Fruit fly (Drosophila melanogaster) Kc167 (cell line): ENCODE data around the gene Ptpmeg.

Experiments used
- Myc ChIP-seq: fragments of >200 bp; optimal IDR thresholded peaks from 2 replicates; lab custom pipeline; 2017; ENCODE audit warnings: missing external identifiers
- Sin3A ChIP-seq: fragments of >200 bp; optimal IDR thresholded peaks from 2 replicates; lab custom pipeline; 2018; ENCODE audit warnings: missing external identifiers
- h ChIP-seq: fragments of >200 bp; optimal IDR thresholded peaks from 3 replicates; lab custom pipeline; 2018; ENCODE audit warnings: missing external identifiers
- insv ChIP-seq: fragments of >200 bp; optimal IDR thresholded peaks from 3 replicates; lab custom pipeline; 2018; ENCODE audit warnings: missing external identifiers
- ttk ChIP-seq: sonication (Bioruptor generic); optimal IDR thresholded peaks from 2 replicates; lab custom pipeline; 2017; ENCODE audit warnings: missing external identifiers

- TF ChIP-seq ttk (lab: Kevin White, UChicago), result no peak
- no peak for TF ChIP-seq Sin3A (lab: Kevin White, UChicago)
- no peak for TF ChIP-seq Myc (lab: Kevin White, UChicago)
- TF ChIP-seq insv (lab: Kevin White, UChicago), result no peak
- no peak for TF ChIP-seq h (lab: Kevin White, UChicago)
These were observed 57.2 kb downstream of the Ptpmeg start for dm6 chr3L:385095-385494.
